Fruit fly (Drosophila melanogaster): ENCODE results near the gene CG32640.

dm6 chrX:13143100-13143499 lies 34.7 kb upstream of the CG32640 start:
- no peak for TF ChIP-seq CG32264 (GFP tag; optimal IDR thresholded peaks at IDR 0.05)
- TF ChIP-seq h (GFP tag; optimal IDR thresholded peaks at IDR 0.05) = peak; percentile 53
- peak; percentile 18 for TF ChIP-seq psq (GFP tag; optimal IDR thresholded peaks at IDR 0.05)
- TF ChIP-seq br (GFP tag; optimal IDR thresholded peaks at IDR 0.05) = peak; percentile 6
- TF ChIP-seq brk (GFP tag; optimal IDR thresholded peaks at IDR 0.05) = no peak
- peak; percentile 24 for TF ChIP-seq ey (GFP tag; optimal IDR thresholded peaks at IDR 0.05)
- TF ChIP-seq OdsH (GFP tag; optimal IDR thresholded peaks at IDR 0.05) = peak; percentile 27
- peak; percentile 18 for TF ChIP-seq Hnf4 (GFP tag; optimal IDR thresholded peaks at IDR 0.05)
- TF ChIP-seq dl (GFP tag; optimal IDR thresholded peaks at IDR 0.05; ENCODE audit: insufficient read depth in 1 of 2, partially characterized antibody in 2 of 2) = no peak
